Worm (Caenorhabditis elegans): ENCODE measurements around the gene lev-1.

lev-1 gene

ce11 chrIV:13209566-13209965, 30.4 kb upstream of the lev-1 start, which contains the start of gene C48D1.9:
C48D1.9 (minus strand) TSS chrIV:13209666.
- TF ChIP-seq pbrm-1 (GFP tag; IDR thresholded peaks at IDR 0.05) (no peak), somi-1 (GFP tag; optimal IDR thresholded peaks at IDR 0.05) (no peak), ets-4 (GFP tag; optimal IDR thresholded peaks at IDR 0.05) (no peak), snpc-4 (GFP tag; optimal IDR thresholded peaks at IDR 0.05) (no peak), snpc-4 (tag; optimal IDR thresholded peaks at IDR 0.05) (no peak), fkh-3 (tag; optimal IDR thresholded peaks at IDR 0.05) (no peak), D2030.7 (GFP tag; IDR thresholded peaks at IDR 0.05) (no peak), ztf-3 (GFP tag; optimal IDR thresholded peaks at IDR 0.05) (no peak), hrde-1 (tag; optimal IDR thresholded peaks at IDR 0.05; ENCODE audit: borderline replicate concordance) (no peak), Y95B8A.8 (GFP tag; IDR thresholded peaks at IDR 0.05) (no peak), snpc-3.4 (tag; optimal IDR thresholded peaks at IDR 0.05) (no peak), madf-6 (GFP tag; IDR thresholded peaks at IDR 0.05) (no peak), T07F8.4 (tag; optimal IDR thresholded peaks at IDR 0.05) (no peak), let-607 (tag; optimal IDR thresholded peaks at IDR 0.05) (no peak), lag-1 (GFP tag; IDR thresholded peaks at IDR 0.05) (no peak), ztf-22 (GFP tag; optimal IDR thresholded peaks at IDR 0.05) (no peak), C17E4.6 (GFP tag; IDR thresholded peaks at IDR 0.05) (no peak), nfya-1 (tag; optimal IDR thresholded peaks at IDR 0.05; ENCODE audit: borderline replicate concordance, insufficient read depth) (no peak), F55B11.4 (tag; optimal IDR thresholded peaks at IDR 0.05; ENCODE audit: borderline replicate concordance, insufficient read depth) (no peak), hsf-1 (GFP tag; IDR thresholded peaks at IDR 0.05) (no peak), C06A6.2 (GFP tag; conservative IDR thresholded peaks at IDR 0.05) (no peak)

DNA sequence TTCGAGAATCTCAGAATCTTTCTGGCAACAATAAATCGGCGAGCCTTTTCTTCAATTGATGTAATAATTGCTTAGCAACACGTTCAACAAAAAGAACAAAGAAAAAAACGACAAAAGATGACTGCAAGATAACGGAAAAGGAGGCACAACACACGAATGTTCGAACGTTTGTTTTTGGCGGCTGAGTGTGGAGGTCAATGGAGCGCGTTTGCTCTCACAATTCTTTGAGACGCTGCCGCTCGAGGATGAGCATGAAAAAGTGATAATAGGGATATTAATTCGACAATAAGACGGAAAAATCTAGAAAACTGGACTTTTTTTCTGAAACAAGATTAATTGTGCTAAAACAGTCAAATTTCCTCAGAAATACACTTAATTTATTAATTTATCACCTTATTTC, 26.7 kb upstream of the lev-1 start:
- TF ChIP-seq nfya-1 (tag; optimal IDR thresholded peaks at IDR 0.05; ENCODE audit: borderline replicate concordance, insufficient read depth) (no peak), mcd-1 (GFP tag; IDR thresholded peaks at IDR 0.05) (peak; percentile 74), chd-7 (tag; optimal IDR thresholded peaks at IDR 0.05) (no peak), ztf-22 (GFP tag; optimal IDR thresholded peaks at IDR 0.05) (no peak), lin-35 (GFP tag; optimal IDR thresholded peaks at IDR 0.05) (no peak), efl-1 (GFP tag; optimal IDR thresholded peaks at IDR 0.05) (peak; percentile 26), akir-1 (GFP tag; optimal IDR thresholded peaks at IDR 0.05) (no peak), madf-8 (GFP tag; conservative IDR thresholded peaks at IDR 0.05) (no peak), lir-1 (GFP tag; conservative IDR thresholded peaks at IDR 0.05) (no peak), lin-40 (tag; optimal IDR thresholded peaks at IDR 0.05) (no peak), D2030.7 (GFP tag; IDR thresholded peaks at IDR 0.05) (no peak)

DNA sequence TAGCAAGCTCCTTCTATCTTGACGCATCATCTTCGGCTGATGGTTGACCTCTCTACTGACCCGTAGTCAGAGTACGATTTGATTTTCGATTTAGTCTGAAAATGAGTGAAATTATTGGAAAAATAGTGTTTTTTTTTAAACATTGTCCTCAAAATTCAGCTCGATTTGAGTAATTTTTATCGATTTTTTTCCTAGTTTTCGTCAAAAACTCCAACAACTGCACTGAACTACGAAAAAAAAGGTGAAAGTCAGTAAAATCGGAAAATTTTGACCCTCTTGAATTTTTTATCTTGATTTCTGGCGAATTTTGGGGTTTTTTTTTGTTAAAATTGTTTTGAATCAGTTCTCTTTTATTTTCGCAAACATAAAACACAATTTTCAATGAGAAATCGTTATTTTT, 24.8 kb upstream of the lev-1 start, which contains the start of gene ced-3:
Gene ced-3, minus strand, starts transcription at position 101 of the 400 bp plus-strand sequence.
- TF ChIP-seq bed-2 (GFP tag; IDR thresholded peaks at IDR 0.05): no peak
- TF ChIP-seq egrh-3 (GFP tag; IDR thresholded peaks at IDR 0.05): no peak
- TF ChIP-seq lir-1 (GFP tag; conservative IDR thresholded peaks at IDR 0.05): no peak
- TF ChIP-seq tbx-9 (tag; optimal IDR thresholded peaks at IDR 0.05; ENCODE audit: borderline replicate concordance): no peak
- TF ChIP-seq fkh-3 (tag; optimal IDR thresholded peaks at IDR 0.05): no peak

DNA sequence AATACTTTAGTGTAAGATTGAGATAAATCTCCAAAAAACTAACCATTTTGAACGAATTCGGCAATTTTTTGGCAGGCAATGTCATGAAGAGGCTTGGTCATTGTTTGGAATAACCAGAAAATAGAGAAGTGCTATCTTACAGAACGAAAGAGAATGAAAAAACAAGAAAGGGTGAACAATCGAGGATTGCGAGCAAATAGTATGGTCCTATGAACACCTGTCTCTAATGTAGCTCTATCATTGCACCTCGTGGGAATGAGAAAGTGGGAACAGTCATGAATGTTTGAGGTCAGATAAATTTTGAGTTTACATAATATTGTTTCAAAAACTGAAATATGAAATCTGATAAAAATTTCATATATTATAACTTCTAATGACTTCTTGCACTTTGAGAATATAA, 18.1 kb upstream of the lev-1 start, which contains the start of gene C48D1.1:
Gene C48D1.1, minus strand, starts transcription at position 101 of the 400 bp plus-strand sequence.
- TF ChIP-seq ztf-28 (GFP tag; IDR thresholded peaks at IDR 0.05): no peak
- TF ChIP-seq K12H6.12 (tag; optimal IDR thresholded peaks at IDR 0.05): no peak
- no peak for TF ChIP-seq madf-8 (GFP tag; conservative IDR thresholded peaks at IDR 0.05)
- no peak for TF ChIP-seq F55B11.4 (tag; optimal IDR thresholded peaks at IDR 0.05; ENCODE audit: borderline replicate concordance, insufficient read depth)
- TF ChIP-seq lag-1 (GFP tag; IDR thresholded peaks at IDR 0.05): no peak
- no peak for TF ChIP-seq F39B2.1 (GFP tag; IDR thresholded peaks at IDR 0.05)
- TF ChIP-seq zfh-2 (GFP tag; conservative IDR thresholded peaks at IDR 0.05): no peak
- no peak for TF ChIP-seq lin-40 (tag; optimal IDR thresholded peaks at IDR 0.05)
- TF ChIP-seq hlh-26 (GFP tag; conservative IDR thresholded peaks at IDR 0.05): no peak
- no peak for TF ChIP-seq nfya-1 (tag; optimal IDR thresholded peaks at IDR 0.05; ENCODE audit: borderline replicate concordance, insufficient read depth)
- TF ChIP-seq hsf-1 (GFP tag; IDR thresholded peaks at IDR 0.05): no peak
- no peak for TF ChIP-seq aptf-2 (GFP tag; conservative IDR thresholded peaks at IDR 0.05)
- TF ChIP-seq athp-1 (tag; optimal IDR thresholded peaks at IDR 0.05): no peak
- no peak for TF ChIP-seq hmg-20 (GFP tag; IDR thresholded peaks at IDR 0.05)
- no peak for TF ChIP-seq tlf-1 (GFP tag; optimal IDR thresholded peaks at IDR 0.05)
- TF ChIP-seq hrde-1 (tag; optimal IDR thresholded peaks at IDR 0.05; ENCODE audit: borderline replicate concordance): no peak
